Fruit fly (Drosophila melanogaster) whole organism, embryonic: ENCODE data around the gene Pde11.

Source experiments
- B-H1 ChIP-seq: fragments of 200-800 bp; sonication (Bioruptor generic); IDR thresholded peaks from 3 replicates; pipeline ENCODE4 v1.3.6; 2022; ENCODE audit warnings: missing biosample characterization, missing genetic modification characterization
- BtbVII ChIP-seq: fragments of 200-800 bp; sonication (Bioruptor generic); optimal IDR thresholded peaks from 3 replicates; lab custom pipeline; 2017; ENCODE audit warnings: missing biosample characterization, mild to moderate bottlenecking, missing genetic modification characterization
- CG10321 ChIP-seq: fragments of 200-800 bp; sonication (Bioruptor generic); IDR thresholded peaks from 2 replicates; pipeline ENCODE4 v1.3.6; 2022; ENCODE audit warnings: missing biosample characterization, missing genetic modification characterization
- CG10654 ChIP-seq: fragments of 200-800 bp; sonication (Bioruptor generic); optimal IDR thresholded peaks from 2 replicates; lab custom pipeline; 2016; ENCODE audit warnings: missing biosample characterization, missing genetic modification characterization
- CG11085 ChIP-seq: fragments of 200-800 bp; sonication (Bioruptor generic); IDR thresholded peaks from 2 replicates; pipeline ENCODE4 v1.3.6; 2022; ENCODE audit warnings: missing biosample characterization, missing genetic modification characterization
- CG11696 ChIP-seq: fragments of 200-800 bp; sonication (Bioruptor generic); IDR thresholded peaks from 2 replicates; pipeline ENCODE4 v1.3.6; 2022; ENCODE audit warnings: missing biosample characterization, missing genetic modification characterization
- CG12299 ChIP-seq: fragments of 200-800 bp; sonication (Bioruptor generic); optimal IDR thresholded peaks from 2 replicates; lab custom pipeline; 2018; ENCODE audit warnings: missing biosample characterization, mild to moderate bottlenecking, missing genetic modification characterization
- CG1233 ChIP-seq: fragments of 200-800 bp; sonication (Bioruptor generic); optimal IDR thresholded peaks from 4 replicates; lab custom pipeline; 2018; ENCODE audit warnings: missing biosample characterization, mild to moderate bottlenecking, missing genetic modification characterization
- CG12391 ChIP-seq: fragments of 200-800 bp; sonication (Bioruptor generic); optimal IDR thresholded peaks from 3 replicates; lab custom pipeline; 2018; ENCODE audit warnings: missing biosample characterization, mild to moderate bottlenecking, missing genetic modification characterization, moderate library complexity
- CG14860 ChIP-seq: fragments of 200-800 bp; sonication (Bioruptor generic); IDR thresholded peaks from 3 replicates; pipeline ENCODE4 v1.3.6; 2022; ENCODE audit warnings: missing biosample characterization, missing genetic modification characterization; ENCODE audit not compliant: partially characterized antibody
- CG1603 ChIP-seq: fragments of 200-800 bp; sonication (Bioruptor generic); optimal IDR thresholded peaks from 2 replicates; lab custom pipeline; 2019; ENCODE audit warnings: missing biosample characterization, mild to moderate bottlenecking, missing genetic modification characterization, moderate library complexity
- CG18011 ChIP-seq: fragments of 200-800 bp; sonication (Bioruptor generic); optimal IDR thresholded peaks from 2 replicates; lab custom pipeline; 2017; ENCODE audit warnings: missing biosample characterization, missing genetic modification characterization, mild to moderate bottlenecking, moderate library complexity, missing genotype
- CG2889 ChIP-seq: fragments of 200-800 bp; sonication (Bioruptor generic); IDR thresholded peaks from 3 replicates; pipeline ENCODE4 v1.3.6; 2022; ENCODE audit warnings: missing biosample characterization, missing genetic modification characterization
- CG3065 ChIP-seq: fragments of 200-800 bp; sonication (Bioruptor generic); optimal IDR thresholded peaks from 2 replicates; lab custom pipeline; 2016; ENCODE audit warnings: missing biosample characterization, missing genetic modification characterization
- CG31441 ChIP-seq: fragments of 200-800 bp; sonication (Bioruptor generic); IDR thresholded peaks from 2 replicates; pipeline ENCODE4 v1.3.6; 2022; ENCODE audit warnings: missing biosample characterization, missing genetic modification characterization
- CG34376 ChIP-seq: fragments of 200-800 bp; sonication (Bioruptor generic); optimal IDR thresholded peaks from 2 replicates; lab custom pipeline; 2018; ENCODE audit warnings: missing biosample characterization, mild to moderate bottlenecking, missing genetic modification characterization
- CG4328 ChIP-seq: fragments of 200-800 bp; sonication (Bioruptor generic); optimal IDR thresholded peaks from 3 replicates; lab custom pipeline; 2017; ENCODE audit warnings: missing biosample characterization, missing genetic modification reagents, missing genetic modification characterization
- CG8290 ChIP-seq, 3 experiments: fragments of 200-800 bp; sonication (Bioruptor generic); optimal IDR thresholded peaks; 2 replicates each; lab custom pipeline; 2016 to 2019; ENCODE audit warnings: missing biosample characterization in 3 of 3, missing genetic modification characterization in 3 of 3, mild to moderate bottlenecking in 2 of 3, moderate library complexity in 1 of 3
- CG8765 ChIP-seq: fragments of 200-800 bp; sonication (Bioruptor generic); IDR thresholded peaks from 2 replicates; pipeline ENCODE4 v1.3.6; 2022; ENCODE audit warnings: missing biosample characterization, missing genetic modification characterization
- CG9876 ChIP-seq: fragments of 200-800 bp; sonication (Bioruptor generic); optimal IDR thresholded peaks from 2 replicates; lab custom pipeline; 2016; ENCODE audit warnings: missing biosample characterization, missing genetic modification characterization
- D19A ChIP-seq: fragments of 200-800 bp; optimal IDR thresholded peaks from 3 replicates; lab custom pipeline; 2019; ENCODE audit warnings: missing biosample characterization, mild to moderate bottlenecking, missing genetic modification characterization, moderate library complexity
- E2f2 ChIP-seq: fragments of 200-800 bp; sonication (Bioruptor generic); IDR thresholded peaks from 2 replicates; pipeline ENCODE4 v1.3.6; 2022; ENCODE audit warnings: missing biosample characterization, missing genetic modification characterization
- Elba2 ChIP-seq: fragments of 200-800 bp; sonication (Bioruptor generic); optimal IDR thresholded peaks from 3 replicates; lab custom pipeline; 2016; ENCODE audit warnings: missing biosample characterization, missing genetic modification characterization
- Gsc ChIP-seq: fragments of 200-800 bp; sonication (Bioruptor generic); IDR thresholded peaks from 2 replicates; pipeline ENCODE4 v1.3.6; 2022; ENCODE audit warnings: missing biosample characterization, missing genetic modification characterization
- Gug ChIP-seq: fragments of 200-800 bp; sonication (Bioruptor generic); IDR thresholded peaks from 4 replicates; pipeline ENCODE4 v1.3.6; 2022; ENCODE audit warnings: missing biosample characterization, missing genetic modification characterization
- H15 ChIP-seq: fragments of 200-800 bp; sonication (Bioruptor generic); IDR thresholded peaks from 3 replicates; pipeline ENCODE4 v1.3.6; 2022; ENCODE audit warnings: missing biosample characterization, missing genetic modification characterization
- HLH4C ChIP-seq: fragments of 200-800 bp; sonication (Bioruptor generic); IDR thresholded peaks from 3 replicates; pipeline ENCODE4 v1.3.6; 2022; ENCODE audit warnings: missing biosample characterization, missing genetic modification characterization; ENCODE audit not compliant: partially characterized antibody
- Hr39 ChIP-seq: fragments of >200 bp; optimal IDR thresholded peaks from 2 replicates; lab custom pipeline; 2017
- NC2β ChIP-seq: fragments of 200-800 bp; sonication (Bioruptor generic); optimal IDR thresholded peaks from 2 replicates; lab custom pipeline; 2016; ENCODE audit warnings: missing biosample characterization, missing genetic modification characterization
- NfI ChIP-seq: fragments of 200-800 bp; sonication (Bioruptor generic); optimal IDR thresholded peaks from 3 replicates; lab custom pipeline; 2018; ENCODE audit warnings: missing biosample characterization, mild to moderate bottlenecking, missing genetic modification characterization, moderate library complexity
- Oli ChIP-seq: fragments of 200-800 bp; sonication (Bioruptor generic); optimal IDR thresholded peaks from 2 replicates; lab custom pipeline; 2018; ENCODE audit warnings: missing biosample characterization, mild to moderate bottlenecking, missing genetic modification characterization, moderate library complexity
- Scr ChIP-seq: fragments of 200-800 bp; sonication (Bioruptor generic); IDR thresholded peaks from 2 replicates; pipeline ENCODE4 v1.3.6; 2022; ENCODE audit warnings: missing biosample characterization, missing genetic modification characterization; ENCODE audit not compliant: partially characterized antibody
- Sox102F ChIP-seq: fragments of 200-800 bp; sonication (Bioruptor generic); optimal IDR thresholded peaks from 2 replicates; lab custom pipeline; 2018; ENCODE audit warnings: missing biosample characterization, mild to moderate bottlenecking, missing genetic modification characterization, moderate library complexity
- Spps ChIP-seq: fragments of 200-800 bp; sonication (Bioruptor generic); optimal IDR thresholded peaks from 2 replicates; lab custom pipeline; 2018; ENCODE audit warnings: missing biosample characterization, mild to moderate bottlenecking, missing genetic modification characterization
- abd-A ChIP-seq: fragments of 200-800 bp; sonication (Bioruptor generic); optimal IDR thresholded peaks from 3 replicates; lab custom pipeline; 2019; ENCODE audit warnings: missing biosample characterization, mild to moderate bottlenecking, missing genetic modification characterization, moderate library complexity
- bab2 ChIP-seq: fragments of 200-800 bp; sonication (Bioruptor generic); optimal IDR thresholded peaks from 2 replicates; lab custom pipeline; 2016; ENCODE audit warnings: missing biosample characterization, missing genetic modification characterization
- bsh ChIP-seq, 2 experiments: fragments of 200-800 bp; sonication (Bioruptor generic); optimal IDR thresholded peaks; 2 replicates each; lab custom pipeline; 2017 to 2018; ENCODE audit warnings: mild to moderate bottlenecking in 2 of 2, missing biosample characterization in 2 of 2, missing genetic modification characterization in 2 of 2, moderate library complexity in 1 of 2
- cato ChIP-seq: fragments of 200-800 bp; sonication (Bioruptor generic); optimal IDR thresholded peaks from 2 replicates; lab custom pipeline; 2016; ENCODE audit warnings: missing biosample characterization, missing genetic modification characterization, borderline replicate concordance
- crol ChIP-seq: fragments of 200-800 bp; sonication (Bioruptor generic); IDR thresholded peaks from 2 replicates; pipeline ENCODE4 v1.3.6; 2022; ENCODE audit warnings: missing biosample characterization, missing genetic modification characterization
- da ChIP-seq: fragments of 200-800 bp; sonication (Bioruptor generic); optimal IDR thresholded peaks from 2 replicates; lab custom pipeline; 2016; ENCODE audit warnings: missing biosample characterization, missing genetic modification characterization
- dmrt11E ChIP-seq: fragments of 200-800 bp; sonication (Bioruptor generic); optimal IDR thresholded peaks from 3 replicates; lab custom pipeline; 2018; ENCODE audit warnings: missing biosample characterization, mild to moderate bottlenecking, missing genetic modification characterization, moderate library complexity
- gro ChIP-seq: fragments of 200-800 bp; sonication (Bioruptor generic); optimal IDR thresholded peaks from 2 replicates; lab custom pipeline; 2016; ENCODE audit warnings: missing biosample characterization, missing genetic modification characterization
- ind ChIP-seq: fragments of 200-800 bp; sonication (Bioruptor generic); optimal IDR thresholded peaks from 3 replicates; lab custom pipeline; 2016; ENCODE audit warnings: missing biosample characterization, missing genetic modification characterization
- nerfin-2 ChIP-seq: fragments of 200-800 bp; sonication (Bioruptor generic); IDR thresholded peaks from 2 replicates; pipeline ENCODE4 v1.3.6; 2022; ENCODE audit warnings: missing biosample characterization, missing genetic modification characterization; ENCODE audit not compliant: partially characterized antibody
- pb ChIP-seq: fragments of 200-800 bp; sonication (Bioruptor generic); optimal IDR thresholded peaks from 3 replicates; lab custom pipeline; 2016; ENCODE audit warnings: missing biosample characterization, missing genetic modification characterization
- pita ChIP-seq: fragments of 200-800 bp; sonication (Bioruptor generic); optimal IDR thresholded peaks from 2 replicates; lab custom pipeline; 2017; ENCODE audit warnings: missing biosample characterization, mild to moderate bottlenecking, missing genetic modification characterization
- pzg ChIP-seq: fragments of 200-800 bp; sonication (Bioruptor generic); optimal IDR thresholded peaks from 3 replicates; lab custom pipeline; 2018; ENCODE audit warnings: missing biosample characterization, mild to moderate bottlenecking, missing genetic modification characterization, moderate library complexity
- row ChIP-seq: fragments of 200-800 bp; sonication (Bioruptor generic); IDR thresholded peaks from 3 replicates; pipeline ENCODE4 v1.3.6; 2022; ENCODE audit warnings: missing biosample characterization, missing genetic modification characterization
- sima ChIP-seq: fragments of 200-800 bp; sonication (Bioruptor generic); optimal IDR thresholded peaks from 2 replicates; lab custom pipeline; 2016; ENCODE audit warnings: missing biosample characterization, missing genetic modification characterization
- tx ChIP-seq: fragments of 200-800 bp; sonication (Bioruptor generic); optimal IDR thresholded peaks from 2 replicates; lab custom pipeline; 2016; ENCODE audit warnings: missing biosample characterization, missing genetic modification characterization
- vvl ChIP-seq: fragments of 200-800 bp; sonication (Bioruptor generic); IDR thresholded peaks from 2 replicates; pipeline ENCODE4 v1.3.6; 2022; ENCODE audit warnings: missing biosample characterization, missing genetic modification characterization
- wdn ChIP-seq: fragments of 200-800 bp; sonication (Bioruptor generic); IDR thresholded peaks from 2 replicates; pipeline ENCODE4 v1.3.6; 2022; ENCODE audit warnings: missing biosample characterization, missing genetic modification characterization

Pde11 gene

dm6 chr2L:18616019-18616418, 25.9 kb upstream of the Pde11 start, which contains the start of gene IFT46 (continued):
- TF ChIP-seq Scr (GFP tag; lab: Robert Waterston, UW), result no peak
- TF ChIP-seq CG10321 (GFP tag; lab: Robert Waterston, UW), result no peak
- TF ChIP-seq CG8765 (GFP tag; lab: Robert Waterston, UW), result peak; percentile 36; the same call in 1 of the 2 replicates
- TF ChIP-seq pita (GFP tag; lab: Kevin White, UChicago), result no peak
- TF ChIP-seq CG8290 (GFP tag; optimal IDR thresholded peaks at IDR 0.05; lab: Kevin White, UChicago), result no peak
- TF ChIP-seq CG8290 (tag; optimal IDR thresholded peaks at IDR 0.05; lab: Kevin White, UChicago), result no peak
- TF ChIP-seq pzg, result no peak
- TF ChIP-seq CG4328 (GFP tag; lab: Kevin White, UChicago), result no peak
- TF ChIP-seq gro (GFP tag; lab: Kevin White, UChicago), result peak; percentile 2
- TF ChIP-seq bab2 (GFP tag; lab: Kevin White, UChicago), result peak; percentile 25
- no peak for TF ChIP-seq Sox102F (GFP tag; lab: Kevin White, UChicago)
- peak; percentile 32 for TF ChIP-seq dmrt11E (tag; lab: Kevin White, UChicago)
- TF ChIP-seq B-H1 (GFP tag; lab: Robert Waterston, UW), result no peak
- TF ChIP-seq CG11696 (GFP tag; lab: Robert Waterston, UW), result no peak
- no peak for TF ChIP-seq Gug (GFP tag; lab: Robert Waterston, UW)
- TF ChIP-seq CG18011 (GFP tag; lab: Kevin White, UChicago), result no peak
- no peak for TF ChIP-seq sima (GFP tag; lab: Kevin White, UChicago)
- no peak for TF ChIP-seq tx (GFP tag; lab: Kevin White, UChicago)
- no peak for TF ChIP-seq pb (GFP tag; lab: Kevin White, UChicago)
- peak; percentile 13 for TF ChIP-seq CG1603
- TF ChIP-seq CG10654 (GFP tag; lab: Kevin White, UChicago), result no peak
- peak; percentile 44 for TF ChIP-seq Elba2 (GFP tag; lab: Kevin White, UChicago)
- TF ChIP-seq nerfin-2 (GFP tag; lab: Robert Waterston, UW), result no peak
- no peak for TF ChIP-seq da (GFP tag; lab: Kevin White, UChicago)
- no peak for TF ChIP-seq Oli (tag; lab: Kevin White, UChicago)
- no peak for TF ChIP-seq Spps (tag; lab: Kevin White, UChicago)
- no peak for TF ChIP-seq CG12299 (tag; lab: Kevin White, UChicago)
- TF ChIP-seq NfI (GFP tag; lab: Kevin White, UChicago), result no peak
- no peak for TF ChIP-seq crol (GFP tag; lab: Robert Waterston, UW)
- TF ChIP-seq CG14860 (GFP tag; lab: Robert Waterston, UW), result no peak
- peak in 1 of 2 experiments; percentile 19 for TF ChIP-seq bsh (GFP tag; optimal IDR thresholded peaks at IDR 0.05; lab: Kevin White, UChicago)
- no peak for TF ChIP-seq D19A
- no peak for TF ChIP-seq CG3065 (GFP tag; lab: Kevin White, UChicago)
- no peak for TF ChIP-seq CG34376 (GFP tag; lab: Kevin White, UChicago)
- TF ChIP-seq ind (GFP tag; lab: Kevin White, UChicago), result peak; percentile 11
- no peak for TF ChIP-seq E2f2 (GFP tag; lab: Robert Waterston, UW)
- no peak for TF ChIP-seq CG1233 (GFP tag; lab: Kevin White, UChicago)
- TF ChIP-seq CG11085 (GFP tag; lab: Robert Waterston, UW), result no peak
- TF ChIP-seq Gsc (GFP tag; lab: Robert Waterston, UW), result no peak
- TF ChIP-seq Hr39 (lab: Kevin White, UChicago), result no peak
- TF ChIP-seq row (GFP tag; lab: Robert Waterston, UW), result peak; percentile 56; the same call in 1 of the 3 replicates
- 0 out of 3 replicates have a peak, but pooled peaks have one; percentile 23 for TF ChIP-seq H15 (GFP tag; lab: Robert Waterston, UW)
- peak; percentile 3 for TF ChIP-seq CG12391 (tag; lab: Kevin White, UChicago)
- TF ChIP-seq abd-A (tag; lab: Kevin White, UChicago), result no peak
- TF ChIP-seq cato, result no peak
- TF ChIP-seq CG9876 (GFP tag; lab: Kevin White, UChicago), result no peak
- TF ChIP-seq wdn (GFP tag; lab: Robert Waterston, UW), result no peak
- TF ChIP-seq vvl (GFP tag; lab: Robert Waterston, UW), result no peak
- no peak for TF ChIP-seq CG2889 (GFP tag; lab: Robert Waterston, UW)
- no peak for TF ChIP-seq BtbVII (GFP tag; lab: Kevin White, UChicago)
- TF ChIP-seq HLH4C (GFP tag; lab: Robert Waterston, UW), result no peak
- no peak for TF ChIP-seq NC2β (GFP tag; lab: Kevin White, UChicago)
- no peak for TF ChIP-seq CG31441
